Worm (Caenorhabditis elegans) whole organism, L1 larva: Measurements from ENCODE around the gene epn-1.
A peak's percentile ranks its signal among the peaks of the same experiment; 100 is the strongest.

Source experiments
- C16A3.4 ChIP-seq: fragments of 150-350 bp; optimal IDR thresholded peaks from 2 replicates; lab custom pipeline; 2014; ENCODE audit warnings: missing biosample characterization, missing genetic modification characterization
- C34B4.2 ChIP-seq: sonication (generic microtip); optimal IDR thresholded peaks from 2 replicates; lab custom pipeline; 2017; ENCODE audit warnings: mild to moderate bottlenecking, missing genetic modification characterization, missing compliant biosample characterization
- F16B12.6 ChIP-seq: fragments of 150-350 bp; optimal IDR thresholded peaks from 2 replicates; lab custom pipeline; 2014; ENCODE audit warnings: missing biosample characterization, missing genetic modification characterization
- Y116A8C.19 ChIP-seq: sonication (generic microtip); optimal IDR thresholded peaks from 2 replicates; lab custom pipeline; 2016; ENCODE audit warnings: missing compliant biosample characterization, missing genetic modification characterization, borderline replicate concordance
- aha-1 ChIP-seq: fragments of 150-350 bp; optimal IDR thresholded peaks from 2 replicates; lab custom pipeline; 2014; ENCODE audit warnings: missing biosample characterization, missing genetic modification characterization
- aly-2 ChIP-seq: fragments of 150-350 bp; optimal IDR thresholded peaks from 2 replicates; lab custom pipeline; 2014; ENCODE audit warnings: missing biosample characterization, missing genetic modification characterization
- ama-1 ChIP-seq: fragments of 150-350 bp; optimal IDR thresholded peaks from 2 replicates; lab custom pipeline; 2014
- blmp-1 ChIP-seq: fragments of 150-350 bp; optimal IDR thresholded peaks from 2 replicates; lab custom pipeline; 2014; ENCODE audit warnings: missing biosample characterization, missing genetic modification characterization
- ceh-63 ChIP-seq: fragments of 200-800 bp; sonication (Bioruptor generic); optimal IDR thresholded peaks from 2 replicates; lab custom pipeline; 2018; ENCODE audit warnings: mild to moderate bottlenecking, missing genetic modification characterization, missing compliant biosample characterization
- ceh-82 ChIP-seq, 3 experiments: fragments of 150-350 bp in 1 of 3; sonication (generic microtip) in 2 of 3; optimal IDR thresholded peaks; 2 replicates each; lab custom pipeline; 2014 to 2017; ENCODE audit warnings: missing biosample characterization in 3 of 3, missing genetic modification characterization in 3 of 3
- ceh-88 ChIP-seq: fragments of 200-800 bp; sonication (Bioruptor generic); IDR thresholded peaks from 2 replicates; pipeline ENCODE4 v1.3.6; 2022; ENCODE audit warnings: missing genetic modification characterization, missing compliant biosample characterization
- ceh-90 ChIP-seq: sonication (generic microtip); optimal IDR thresholded peaks from 2 replicates; lab custom pipeline; 2016; ENCODE audit warnings: missing genetic modification characterization, missing compliant biosample characterization
- ces-1 ChIP-seq: fragments of 150-350 bp; optimal IDR thresholded peaks from 2 replicates; lab custom pipeline; 2014; ENCODE audit warnings: missing biosample characterization, missing genetic modification reagents, missing genetic modification characterization
- dpl-1 ChIP-seq, 3 experiments: fragments of 150-350 bp in 2 of 3; sonication (generic microtip) in 1 of 3; optimal IDR thresholded peaks; 2 replicates each; lab custom pipeline; 2014 to 2017; ENCODE audit warnings: missing biosample characterization in 3 of 3, missing genetic modification characterization in 3 of 3, missing genetic modification reagents in 3 of 3
- dsc-1 ChIP-seq: sonication (generic microtip); optimal IDR thresholded peaks from 2 replicates; lab custom pipeline; 2016; ENCODE audit warnings: mild to moderate bottlenecking, missing genetic modification characterization, missing compliant biosample characterization
- efl-1 ChIP-seq, 4 experiments: fragments of 150-350 bp; optimal IDR thresholded peaks in 3 of 4; peaks in 1 of 4; 1 replicate in 1 of 4; 2 replicates in 3 of 4; lab custom pipeline; 2014; ENCODE audit warnings: missing biosample characterization in 2 of 4, missing genetic modification characterization in 2 of 4, missing genetic modification reagents in 2 of 4
- egl-27 ChIP-seq, 2 experiments: fragments of 150-350 bp in 1 of 2; sonication (generic microtip); optimal IDR thresholded peaks; 3 replicates each; lab custom pipeline; 2017 to 2018; ENCODE audit warnings: missing biosample characterization in 2 of 2, missing genetic modification characterization in 2 of 2, missing genetic modification reagents in 2 of 2
- elt-3 ChIP-seq, 6 experiments: fragments of 150-350 bp in 1 of 6; sonication (generic microtip); optimal IDR thresholded peaks; 2 replicates each; lab custom pipeline; 2017 to 2018; ENCODE audit warnings: missing biosample characterization in 6 of 6, missing genetic modification characterization in 6 of 6, inconsistent platforms in 1 of 6
- ets-5 ChIP-seq: fragments of 200-800 bp; sonication (Bioruptor generic); IDR thresholded peaks from 2 replicates; pipeline ENCODE4 v1.3.6; 2022; ENCODE audit warnings: missing genetic modification characterization, missing compliant biosample characterization
- fkh-10 ChIP-seq: sonication (generic microtip); optimal IDR thresholded peaks from 2 replicates; lab custom pipeline; 2017; ENCODE audit warnings: missing biosample characterization, missing genetic modification reagents, missing genetic modification characterization
- fkh-4 ChIP-seq: sonication (generic microtip); optimal IDR thresholded peaks from 2 replicates; lab custom pipeline; 2016; ENCODE audit warnings: missing compliant biosample characterization, missing genetic modification characterization, borderline replicate concordance
- fkh-8 ChIP-seq: sonication (generic microtip); optimal IDR thresholded peaks from 2 replicates; lab custom pipeline; 2016; ENCODE audit warnings: mild to moderate bottlenecking, missing genetic modification characterization, missing compliant biosample characterization
- fos-1 ChIP-seq: fragments of 150-350 bp; optimal IDR thresholded peaks from 2 replicates; lab custom pipeline; 2014; ENCODE audit warnings: missing biosample characterization, missing genetic modification characterization
- grh-1 ChIP-seq: fragments of 200-800 bp; sonication (Bioruptor generic); IDR thresholded peaks from 2 replicates; pipeline ENCODE4 v1.3.6; 2022; ENCODE audit warnings: missing genetic modification reagents, missing genetic modification characterization, missing compliant biosample characterization
- hlh-4 ChIP-seq: sonication (generic microtip); optimal IDR thresholded peaks from 2 replicates; lab custom pipeline; 2016; ENCODE audit warnings: mild to moderate bottlenecking, missing genetic modification characterization, missing compliant biosample characterization
- hpl-2 ChIP-seq: fragments of 150-350 bp; optimal IDR thresholded peaks from 2 replicates; lab custom pipeline; 2014; ENCODE audit warnings: missing biosample characterization, missing genetic modification reagents, missing genetic modification characterization
- isw-1 ChIP-seq: fragments of 200-800 bp; sonication (Bioruptor generic); IDR thresholded peaks from 2 replicates; pipeline ENCODE4 v1.3.6; 2022; ENCODE audit warnings: missing genetic modification characterization, missing compliant biosample characterization
- lin-15B ChIP-seq: fragments of 150-350 bp; sonication (generic microtip); optimal IDR thresholded peaks from 3 replicates; lab custom pipeline; 2014; ENCODE audit warnings: missing biosample characterization, missing genetic modification characterization
- lin-39 ChIP-seq: fragments of 150-350 bp; optimal IDR thresholded peaks from 2 replicates; lab custom pipeline; 2014; ENCODE audit warnings: missing biosample characterization, missing genetic modification reagents, missing genetic modification characterization
- lir-3 ChIP-seq: sonication (generic microtip); optimal IDR thresholded peaks from 2 replicates; lab custom pipeline; 2016; ENCODE audit warnings: mild to moderate bottlenecking, missing genetic modification characterization, moderate library complexity, missing compliant biosample characterization; ENCODE audit not compliant: poor library complexity
- lsy-2 ChIP-seq, 2 experiments: fragments of 150-350 bp; optimal IDR thresholded peaks; 2 replicates each; lab custom pipeline; 2014; ENCODE audit warnings: missing biosample characterization in 2 of 2, missing genetic modification characterization in 2 of 2
- mab-9 ChIP-seq: fragments of 200-800 bp; sonication (Bioruptor generic); IDR thresholded peaks from 2 replicates; pipeline ENCODE4 v1.3.6; 2022; ENCODE audit warnings: missing genetic modification reagents, missing genetic modification characterization, missing compliant biosample characterization
- mdl-1 ChIP-seq, 2 experiments: fragments of 150-350 bp; optimal IDR thresholded peaks; 2 replicates each; lab custom pipeline; 2014 to 2017; ENCODE audit warnings: missing biosample characterization in 2 of 2, missing genetic modification characterization in 2 of 2, inconsistent platforms in 1 of 2
- nhr-12 ChIP-seq: sonication (generic microtip); optimal IDR thresholded peaks from 2 replicates; lab custom pipeline; 2017; ENCODE audit warnings: missing biosample characterization, missing genetic modification characterization
- nhr-28 ChIP-seq: fragments of 150-350 bp; optimal IDR thresholded peaks from 2 replicates; lab custom pipeline; 2014; ENCODE audit warnings: missing biosample characterization, missing genetic modification characterization
- nhr-71 ChIP-seq: sonication (generic microtip); optimal IDR thresholded peaks from 2 replicates; lab custom pipeline; 2016; ENCODE audit warnings: mild to moderate bottlenecking, missing genetic modification characterization, moderate library complexity, missing compliant biosample characterization
- nhr-77 ChIP-seq: fragments of 150-350 bp; optimal IDR thresholded peaks from 2 replicates; lab custom pipeline; 2014; ENCODE audit warnings: missing biosample characterization, missing genetic modification characterization
- nhr-85 ChIP-seq: sonication (generic microtip); peaks from one replicate; lab custom pipeline; 2016; ENCODE audit warnings: missing genetic modification characterization, inconsistent platforms, missing compliant biosample characterization
- nhr-90 ChIP-seq: sonication (generic microtip); optimal IDR thresholded peaks from 2 replicates; lab custom pipeline; 2016; ENCODE audit warnings: mild to moderate bottlenecking, missing genetic modification characterization, missing compliant biosample characterization; ENCODE audit not compliant: poor library complexity
- pqm-1 ChIP-seq: sonication (generic microtip); optimal IDR thresholded peaks from 3 replicates; lab custom pipeline; 2017; ENCODE audit warnings: missing biosample characterization, missing genetic modification characterization
- skn-1 ChIP-seq: fragments of 150-350 bp; optimal IDR thresholded peaks from 2 replicates; lab custom pipeline; 2014; ENCODE audit warnings: missing biosample characterization, missing genetic modification characterization
- snu-23 ChIP-seq: sonication (generic microtip); optimal IDR thresholded peaks from 2 replicates; lab custom pipeline; 2016; ENCODE audit warnings: missing genetic modification characterization, missing compliant biosample characterization
- sox-4 ChIP-seq: sonication (generic microtip); optimal IDR thresholded peaks from 2 replicates; lab custom pipeline; 2016; ENCODE audit warnings: missing genetic modification characterization, missing compliant biosample characterization
- swsn-7 ChIP-seq: sonication (generic microtip); optimal IDR thresholded peaks from 2 replicates; lab custom pipeline; 2016; ENCODE audit warnings: missing genetic modification characterization, missing compliant biosample characterization
- tbx-2 ChIP-seq: sonication (generic microtip); optimal IDR thresholded peaks from 2 replicates; lab custom pipeline; 2016; ENCODE audit warnings: missing genetic modification characterization, missing compliant biosample characterization
- tlp-1 ChIP-seq: fragments of 150-350 bp; optimal IDR thresholded peaks from 2 replicates; lab custom pipeline; 2014; ENCODE audit warnings: missing biosample characterization, missing genetic modification characterization
- unc-130 ChIP-seq: fragments of 150-350 bp; optimal IDR thresholded peaks from 2 replicates; lab custom pipeline; 2017; ENCODE audit warnings: missing biosample characterization, missing genetic modification characterization, inconsistent platforms
- unc-30 ChIP-seq: sonication (generic microtip); optimal IDR thresholded peaks from 2 replicates; lab custom pipeline; 2017; ENCODE audit warnings: missing biosample characterization, missing genetic modification characterization
- unc-98 ChIP-seq: fragments of 200-800 bp; sonication (Bioruptor generic); IDR thresholded peaks from 2 replicates; pipeline ENCODE4 v1.3.6; 2022; ENCODE audit warnings: missing genetic modification characterization, missing compliant biosample characterization
- vab-15 ChIP-seq: sonication (generic microtip); optimal IDR thresholded peaks from 2 replicates; lab custom pipeline; 2017; ENCODE audit warnings: missing genotype, mild to moderate bottlenecking, missing genetic modification characterization, missing compliant biosample characterization
- xbp-1 ChIP-seq: sonication (generic microtip); optimal IDR thresholded peaks from 2 replicates; lab custom pipeline; 2016; ENCODE audit warnings: missing genetic modification characterization, missing compliant biosample characterization
- zag-1 ChIP-seq: fragments of 150-350 bp; optimal IDR thresholded peaks from 2 replicates; lab custom pipeline; 2014; ENCODE audit warnings: missing biosample characterization, missing genetic modification characterization
- zip-4 ChIP-seq: fragments of 200-800 bp; sonication (Bioruptor generic); optimal IDR thresholded peaks from 2 replicates; lab custom pipeline; 2018; ENCODE audit warnings: mild to moderate bottlenecking, missing genetic modification characterization, moderate library complexity, missing compliant biosample characterization
- ztf-11 ChIP-seq, 2 experiments: sonication (generic microtip); optimal IDR thresholded peaks; 2 replicates each; lab custom pipeline; 2016 to 2017; ENCODE audit warnings: missing genetic modification characterization in 2 of 2, missing biosample characterization in 1 of 2, missing compliant biosample characterization in 1 of 2

epn-1 gene

DNA sequence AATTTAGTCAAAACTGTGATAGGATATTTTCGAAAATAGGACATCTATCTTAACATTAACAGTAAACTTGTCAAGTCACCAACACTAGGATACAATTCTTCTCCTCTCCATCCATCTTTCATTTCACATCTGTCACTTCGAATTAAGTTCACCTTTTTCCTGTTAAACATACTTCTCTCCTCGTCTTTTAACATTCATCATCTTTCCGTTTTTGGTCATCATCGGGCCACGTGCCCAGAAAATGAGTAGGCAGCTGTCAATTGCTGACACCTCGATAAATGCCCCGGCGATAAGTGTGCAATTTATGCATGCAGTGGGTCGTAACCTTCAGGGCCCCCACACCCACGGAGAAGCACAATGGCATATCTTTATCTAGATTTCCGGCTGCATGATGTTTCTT lies 38.1 kb downstream of the epn-1 start (continued):
- TF ChIP-seq efl-1 (optimal IDR thresholded peaks at IDR 0.05; lab: Kevin White, UChicago) (no peak), efl-1 (GFP tag; optimal IDR thresholded peaks at IDR 0.05 in 1 of 2; lab: Kevin White, UChicago) (no peak), ceh-63 (no peak), swsn-7 (tag; lab: Kevin White, UChicago) (no peak), aly-2 (no peak), ceh-90 (tag; lab: Kevin White, UChicago) (no peak), skn-1 (tag; lab: Kevin White, UChicago) (peak; percentile 18), isw-1 (GFP tag; lab: Robert Waterston, UW) (no peak), tbx-2 (tag; lab: Kevin White, UChicago) (peak; percentile 61), ceh-82 (tag; optimal IDR thresholded peaks at IDR 0.05; lab: Kevin White, UChicago) (no peak), ama-1 (lab: Kevin White, UChicago) (no peak), egl-27 (tag; optimal IDR thresholded peaks at IDR 0.05; lab: Kevin White, UChicago) (no peak), nhr-85 (tag; lab: Kevin White, UChicago) (peak; percentile 82), sox-4 (tag; lab: Kevin White, UChicago) (no peak), mab-9 (no peak), dsc-1 (no peak), blmp-1 (tag; lab: Kevin White, UChicago) (peak; percentile 61), nhr-90 (peak; percentile 37), mdl-1 (tag; optimal IDR thresholded peaks at IDR 0.05; lab: Kevin White, UChicago) (peak in 1 of 2 experiments; percentile 62), ets-5 (no peak), elt-3 (tag; optimal IDR thresholded peaks at IDR 0.05; lab: Kevin White, UChicago) (peak in 2 of 6 experiments; percentile 61 to 78), unc-98 (GFP tag; lab: Robert Waterston, UW) (no peak), pqm-1 (tag; lab: Kevin White, UChicago) (no peak), Y116A8C.19 (tag; lab: Kevin White, UChicago) (no peak), zip-4 (GFP tag; lab: Kevin White, UChicago) (no peak), nhr-71 (tag; lab: Kevin White, UChicago) (peak; percentile 61), nhr-12 (tag; lab: Kevin White, UChicago) (no peak), nhr-77 (tag; lab: Kevin White, UChicago) (no peak), tlp-1 (tag; lab: Kevin White, UChicago) (no peak), nhr-28 (tag; lab: Kevin White, UChicago) (no peak), ces-1 (no peak), ztf-11 (tag; optimal IDR thresholded peaks at IDR 0.05; lab: Kevin White, UChicago) (no peak), zag-1 (no peak), unc-130 (tag; lab: Kevin White, UChicago) (no peak), hpl-2 (GFP tag; lab: Kevin White, UChicago) (no peak), vab-15 (tag; lab: Kevin White, UChicago) (no peak), dpl-1 (GFP tag; optimal IDR thresholded peaks at IDR 0.05; lab: Kevin White, UChicago) (no peak), fkh-8 (tag; lab: Kevin White, UChicago) (no peak), fkh-10 (GFP tag; lab: Kevin White, UChicago) (no peak), snu-23 (peak; percentile 54), hlh-4 (tag; lab: Kevin White, UChicago) (no peak), C16A3.4 (no peak), ceh-88 (GFP tag; lab: Robert Waterston, UW) (no peak), fos-1 (tag; lab: Kevin White, UChicago) (no peak), unc-30 (no peak), lir-3 (tag; lab: Kevin White, UChicago) (no peak), C34B4.2 (tag; lab: Kevin White, UChicago) (no peak), lsy-2 (tag; optimal IDR thresholded peaks at IDR 0.05; lab: Kevin White, UChicago) (peak in 1 of 2 experiments; percentile 8), fkh-4 (tag; lab: Kevin White, UChicago) (no peak), F16B12.6 (tag; lab: Kevin White, UChicago) (no peak), lin-15B (tag; lab: Kevin White, UChicago) (no peak), xbp-1 (tag; lab: Kevin White, UChicago) (no peak), grh-1 (GFP tag; lab: Robert Waterston, UW) (no peak), aha-1 (no peak), lin-39 (tag; lab: Kevin White, UChicago) (no peak)
